Fruit fly (Drosophila melanogaster) whole organism, adult: Measurements from ENCODE around the gene eIF2Balpha.

Experiments
- CG11617 ChIP-seq: fragments of 200-800 bp; sonication (Bioruptor generic); optimal IDR thresholded peaks from 2 replicates; lab custom pipeline; 2017; ENCODE audit warnings: mild to moderate bottlenecking, missing biosample characterization, missing genetic modification reagents, missing genetic modification characterization
- CG12768 ChIP-seq: fragments of 200-800 bp; sonication (Bioruptor generic); optimal IDR thresholded peaks from 2 replicates; lab custom pipeline; 2017; ENCODE audit warnings: missing biosample characterization, missing genetic modification characterization, mild to moderate bottlenecking, moderate library complexity, missing genetic modification reagents
- CG14711 ChIP-seq: fragments of 200-800 bp; sonication (Bioruptor generic); optimal IDR thresholded peaks from 2 replicates; lab custom pipeline; 2018; ENCODE audit warnings: missing biosample characterization, mild to moderate bottlenecking, missing genetic modification characterization, moderate library complexity
- CG1620 ChIP-seq: fragments of 200-800 bp; sonication (Bioruptor generic); optimal IDR thresholded peaks from 2 replicates; lab custom pipeline; 2016; ENCODE audit warnings: missing biosample characterization, missing genetic modification characterization
- CG33017 ChIP-seq: fragments of 200-800 bp; sonication (Bioruptor generic); optimal IDR thresholded peaks from 2 replicates; lab custom pipeline; 2018; ENCODE audit warnings: missing biosample characterization, mild to moderate bottlenecking, missing genetic modification characterization, moderate library complexity
- CG5204 ChIP-seq: fragments of 200-800 bp; sonication (Bioruptor generic); optimal IDR thresholded peaks from 2 replicates; lab custom pipeline; 2016; ENCODE audit warnings: missing biosample characterization, missing genetic modification characterization
- CG7045 ChIP-seq: fragments of 200-800 bp; sonication (Bioruptor generic); optimal IDR thresholded peaks from 2 replicates; lab custom pipeline; 2017; ENCODE audit warnings: missing biosample characterization, mild to moderate bottlenecking, missing genetic modification characterization
- CG7101 ChIP-seq: fragments of 200-800 bp; sonication (Bioruptor generic); optimal IDR thresholded peaks from 2 replicates; lab custom pipeline; 2018; ENCODE audit warnings: missing biosample characterization, mild to moderate bottlenecking, missing genetic modification characterization, moderate library complexity
- Clk ChIP-seq: fragments of 200-800 bp; sonication (Bioruptor generic); optimal IDR thresholded peaks from 2 replicates; lab custom pipeline; 2017; ENCODE audit warnings: missing biosample characterization, missing genetic modification characterization
- Crg-1 ChIP-seq: fragments of 200-800 bp; sonication (Bioruptor generic); optimal IDR thresholded peaks from 2 replicates; lab custom pipeline; 2016; ENCODE audit warnings: missing biosample characterization, missing genetic modification characterization
- Hr96 ChIP-seq: fragments of 200-800 bp; sonication (Bioruptor generic); optimal IDR thresholded peaks from 2 replicates; lab custom pipeline; 2016; ENCODE audit warnings: missing biosample characterization, missing genetic modification characterization
- Mnt ChIP-seq: fragments of 200-800 bp; sonication (Bioruptor generic); optimal IDR thresholded peaks from 2 replicates; lab custom pipeline; 2016; ENCODE audit warnings: missing biosample characterization, mild to moderate bottlenecking, missing genetic modification characterization
- bab1 ChIP-seq: fragments of 200-800 bp; sonication (Bioruptor generic); optimal IDR thresholded peaks from 3 replicates; lab custom pipeline; 2019; ENCODE audit warnings: missing biosample characterization, mild to moderate bottlenecking, missing genetic modification characterization, moderate library complexity
- cic ChIP-seq: fragments of 200-800 bp; sonication (Bioruptor generic); optimal IDR thresholded peaks from 2 replicates; lab custom pipeline; 2017; ENCODE audit warnings: missing biosample characterization, mild to moderate bottlenecking, missing genetic modification characterization, moderate library complexity
- cnc ChIP-seq, 2 experiments: fragments of >200 bp; optimal IDR thresholded peaks; 2 replicates each; lab custom pipeline; 2017
- kay ChIP-seq: fragments of 200-800 bp; sonication (Bioruptor generic); peaks from one replicate; lab custom pipeline; 2016; ENCODE audit warnings: missing biosample characterization, missing genetic modification characterization, borderline replicate concordance
- ovo ChIP-seq: fragments of 200-800 bp; sonication (Bioruptor generic); optimal IDR thresholded peaks from 2 replicates; lab custom pipeline; 2016; ENCODE audit warnings: missing biosample characterization, missing genetic modification characterization
- pad ChIP-seq: fragments of 200-800 bp; sonication (Bioruptor generic); optimal IDR thresholded peaks from 3 replicates; lab custom pipeline; 2017; ENCODE audit warnings: missing biosample characterization, missing genetic modification characterization, mild to moderate bottlenecking, moderate library complexity, missing genetic modification reagents
- tj ChIP-seq: fragments of 200-800 bp; sonication (Bioruptor generic); optimal IDR thresholded peaks from 3 replicates; lab custom pipeline; 2017; ENCODE audit warnings: missing biosample characterization, mild to moderate bottlenecking, missing genetic modification characterization, moderate library complexity
- toe ChIP-seq: fragments of 200-800 bp; sonication (Bioruptor generic); optimal IDR thresholded peaks from 2 replicates; lab custom pipeline; 2016; ENCODE audit warnings: missing biosample characterization, missing genetic modification characterization

eIF2Balpha gene

DNA sequence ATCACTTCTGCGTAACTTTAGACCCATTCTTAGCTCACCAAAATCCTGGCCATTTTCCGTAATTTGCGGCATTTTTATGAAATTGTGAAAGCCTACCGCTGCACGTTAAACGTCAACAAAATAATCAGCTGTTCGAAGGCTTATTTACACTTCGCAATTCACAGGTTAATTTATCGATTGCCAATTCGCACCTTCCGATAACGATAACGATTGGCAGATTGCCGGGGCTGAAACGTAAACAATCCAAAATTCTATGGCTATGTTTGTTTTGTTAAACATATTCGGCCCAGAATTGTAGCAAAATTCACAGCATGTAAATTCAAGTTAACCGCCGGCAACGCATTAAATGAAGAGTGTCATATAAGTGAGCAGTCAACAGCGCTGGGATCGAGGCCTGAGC lies at the start of gene eIF2Balpha, which contains the start of gene Vps13B:
Gene eIF2Balpha (minus strand): TSS at position 133 of the 400 bp plus-strand sequence.
Gene Vps13B (plus strand): TSS at position 223 of the 400 bp plus-strand sequence.
- no peak for TF ChIP-seq cnc (optimal IDR thresholded peaks at IDR 0.05; lab: Kevin White, UChicago)
- TF ChIP-seq bab1 (GFP tag; lab: Kevin White, UChicago), result peak; percentile 74
- no peak for TF ChIP-seq pad (GFP tag; lab: Kevin White, UChicago)
- peak; percentile 2 for TF ChIP-seq CG11617 (GFP tag; lab: Kevin White, UChicago)

DNA sequence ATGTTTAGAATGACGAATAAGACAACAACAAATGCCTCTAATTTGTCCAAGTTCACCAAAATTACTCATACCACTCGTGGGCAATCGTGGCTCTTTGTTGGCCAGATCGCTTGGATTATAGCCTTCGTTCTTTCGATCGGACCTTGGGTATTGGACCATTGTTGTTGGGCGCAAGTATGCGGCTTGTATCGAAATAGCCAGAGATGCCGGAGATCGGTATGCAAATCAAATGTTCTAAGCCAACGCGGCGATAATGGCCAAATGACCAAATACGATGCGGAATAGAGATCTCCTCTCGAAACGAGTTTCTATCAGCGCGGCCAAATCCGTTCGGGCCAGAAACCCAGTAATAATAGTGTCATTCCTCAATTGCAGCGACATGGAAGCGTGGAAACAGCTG lies 49.5 kb upstream of the eIF2Balpha start:
- TF ChIP-seq CG1620 (no peak), Mnt (GFP tag; lab: Kevin White, UChicago) (no peak), ovo (GFP tag; lab: Kevin White, UChicago) (no peak), kay (GFP tag; lab: Kevin White, UChicago) (no peak), CG14711 (tag; lab: Kevin White, UChicago) (no peak), tj (no peak), CG12768 (GFP tag; lab: Kevin White, UChicago) (no peak), toe (no peak), CG11617 (GFP tag; lab: Kevin White, UChicago) (no peak), CG7045 (GFP tag; lab: Kevin White, UChicago) (no peak), CG5204 (GFP tag; lab: Kevin White, UChicago) (no peak), Clk (GFP tag; lab: Kevin White, UChicago) (no peak), Hr96 (no peak)

- no peak for TF ChIP-seq Crg-1 (GFP tag; lab: Kevin White, UChicago)
- TF ChIP-seq toe, result no peak
- no peak for TF ChIP-seq CG1620
- no peak for TF ChIP-seq cnc (optimal IDR thresholded peaks at IDR 0.05; lab: Kevin White, UChicago)
- TF ChIP-seq CG7045 (GFP tag; lab: Kevin White, UChicago), result no peak
- no peak for TF ChIP-seq CG5204 (GFP tag; lab: Kevin White, UChicago)
- TF ChIP-seq CG12768 (GFP tag; lab: Kevin White, UChicago), result no peak
- TF ChIP-seq tj, result no peak
- TF ChIP-seq CG33017, result no peak
- TF ChIP-seq Hr96, result no peak
- no peak for TF ChIP-seq pad (GFP tag; lab: Kevin White, UChicago)
- no peak for TF ChIP-seq CG7101
- TF ChIP-seq ovo (GFP tag; lab: Kevin White, UChicago), result no peak
- TF ChIP-seq CG11617 (GFP tag; lab: Kevin White, UChicago), result no peak
- TF ChIP-seq Clk (GFP tag; lab: Kevin White, UChicago), result no peak
- TF ChIP-seq Mnt (GFP tag; lab: Kevin White, UChicago), result no peak
- TF ChIP-seq bab1 (GFP tag; lab: Kevin White, UChicago), result no peak
- no peak for TF ChIP-seq kay (GFP tag; lab: Kevin White, UChicago)
- no peak for TF ChIP-seq CG14711 (tag; lab: Kevin White, UChicago)
These were observed 48.2 kb upstream of the eIF2Balpha start for dm6 chr3R:29983886-29984285.

dm6 chr3R:29983073-29983544 lies 47.4 kb upstream of the eIF2Balpha start, which contains the start of gene CG7896:
Gene CG7896 (plus strand): TSS chr3R:29983426.
- TF ChIP-seq Mnt (GFP tag; lab: Kevin White, UChicago) (no peak), CG12768 (GFP tag; lab: Kevin White, UChicago) (no peak), CG33017 (no peak), ovo (GFP tag; lab: Kevin White, UChicago) (no peak), CG11617 (GFP tag; lab: Kevin White, UChicago) (no peak), CG14711 (tag; lab: Kevin White, UChicago) (no peak)

DNA sequence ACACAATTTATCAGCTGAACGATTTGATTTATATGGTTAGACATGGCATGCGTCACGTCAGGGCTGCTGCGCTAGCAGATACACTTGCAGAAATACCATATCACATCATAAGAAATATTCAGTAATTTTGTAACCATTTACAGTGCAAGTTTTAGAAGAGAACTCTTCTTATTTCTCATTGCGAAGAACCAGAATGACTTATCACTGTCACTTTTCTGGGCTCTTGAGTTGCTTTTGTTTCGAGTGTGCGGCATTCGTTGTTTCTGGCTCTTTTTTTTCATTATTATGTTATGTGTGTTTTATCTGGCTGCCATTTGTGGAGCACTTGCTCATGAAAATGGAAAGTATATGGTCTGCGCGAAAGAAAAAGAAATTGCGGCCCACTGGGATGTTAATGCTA lies 46.3 kb upstream of the eIF2Balpha start:
- TF ChIP-seq bab1 (GFP tag; lab: Kevin White, UChicago) (no peak), Crg-1 (GFP tag; lab: Kevin White, UChicago) (no peak), Clk (GFP tag; lab: Kevin White, UChicago) (no peak), CG11617 (GFP tag; lab: Kevin White, UChicago) (no peak), CG14711 (tag; lab: Kevin White, UChicago) (no peak), pad (GFP tag; lab: Kevin White, UChicago) (no peak), Mnt (GFP tag; lab: Kevin White, UChicago) (no peak), CG7045 (GFP tag; lab: Kevin White, UChicago) (no peak), CG5204 (GFP tag; lab: Kevin White, UChicago) (no peak), CG7101 (no peak), tj (no peak), ovo (GFP tag; lab: Kevin White, UChicago) (no peak), kay (GFP tag; lab: Kevin White, UChicago) (no peak), Hr96 (no peak), cnc (optimal IDR thresholded peaks at IDR 0.05; lab: Kevin White, UChicago) (no peak), cic (GFP tag; lab: Kevin White, UChicago) (no peak), CG12768 (GFP tag; lab: Kevin White, UChicago) (no peak), toe (no peak), CG33017 (no peak)

dm6 chr3R:29981479-29981878 lies 45.8 kb upstream of the eIF2Balpha start:
- TF ChIP-seq tj, result no peak
- TF ChIP-seq Mnt (GFP tag; lab: Kevin White, UChicago), result no peak
- TF ChIP-seq CG14711 (tag; lab: Kevin White, UChicago), result no peak
- TF ChIP-seq Hr96, result no peak
- TF ChIP-seq Clk (GFP tag; lab: Kevin White, UChicago), result no peak

dm6 chr3R:29978595-29978994 lies 42.9 kb upstream of the eIF2Balpha start:
- TF ChIP-seq Crg-1 (GFP tag; lab: Kevin White, UChicago), result no peak
- TF ChIP-seq bab1 (GFP tag; lab: Kevin White, UChicago), result no peak
- TF ChIP-seq CG12768 (GFP tag; lab: Kevin White, UChicago), result no peak
- no peak for TF ChIP-seq CG14711 (tag; lab: Kevin White, UChicago)
- TF ChIP-seq ovo (GFP tag; lab: Kevin White, UChicago), result no peak
- no peak for TF ChIP-seq Clk (GFP tag; lab: Kevin White, UChicago)
- no peak for TF ChIP-seq cnc (optimal IDR thresholded peaks at IDR 0.05; lab: Kevin White, UChicago)
